Fruit fly (Drosophila melanogaster): ENCODE measurements around the gene CG9689.

Gene CG9689

dm6 chrX:9884221-9884620 lies 2.5 kb downstream of the CG9689 start, which contains the start of gene CG9691:
Gene CG9691 (plus strand): TSS chrX:9884442.
- no peak for TF ChIP-seq psq (optimal IDR thresholded peaks at IDR 0.05)
- no peak for TF ChIP-seq h (optimal IDR thresholded peaks at IDR 0.05)
- TF ChIP-seq insv (optimal IDR thresholded peaks at IDR 0.05), result no peak

dm6 chrX:9885363-9885762 lies 3.6 kb downstream of the CG9689 start:
- TF ChIP-seq h (optimal IDR thresholded peaks at IDR 0.05) (no peak), Sin3A (optimal IDR thresholded peaks at IDR 0.05) (no peak), psq (optimal IDR thresholded peaks at IDR 0.05) (no peak), ttk (optimal IDR thresholded peaks at IDR 0.05) (no peak), insv (optimal IDR thresholded peaks at IDR 0.05) (no peak), Myc (optimal IDR thresholded peaks at IDR 0.05) (no peak)

- TF ChIP-seq insv (optimal IDR thresholded peaks at IDR 0.05), result no peak
- no peak for TF ChIP-seq psq (optimal IDR thresholded peaks at IDR 0.05)
- no peak for TF ChIP-seq h (optimal IDR thresholded peaks at IDR 0.05)
- no peak for TF ChIP-seq Myc (optimal IDR thresholded peaks at IDR 0.05)
- no peak for TF ChIP-seq ttk (optimal IDR thresholded peaks at IDR 0.05)
- no peak for TF ChIP-seq Sin3A (optimal IDR thresholded peaks at IDR 0.05)
Observed at dm6 chrX:9889686-9890085, 7.9 kb downstream of the CG9689 start.

DNA sequence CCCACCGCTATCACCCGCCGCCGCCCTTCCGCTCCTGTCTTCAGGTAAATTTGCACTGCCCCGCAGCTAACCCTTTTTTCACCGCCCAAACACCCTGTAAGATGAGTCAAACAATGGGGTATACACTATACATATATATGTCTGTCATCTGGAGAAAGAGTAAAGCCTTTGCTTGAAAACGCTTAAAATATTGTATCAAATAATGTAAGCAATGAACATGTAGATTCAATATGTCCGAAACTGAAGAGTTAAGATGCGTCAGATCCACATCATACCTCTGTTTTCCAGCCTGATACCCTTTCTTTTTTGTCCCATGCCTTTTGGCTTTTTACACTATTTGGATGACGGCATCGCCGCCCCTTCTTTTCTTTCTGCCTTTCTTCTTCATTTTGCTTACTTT lies 11.1 kb downstream of the CG9689 start:
- no peak for TF ChIP-seq insv (optimal IDR thresholded peaks at IDR 0.05)
- TF ChIP-seq h (optimal IDR thresholded peaks at IDR 0.05), result no peak
- no peak for TF ChIP-seq ttk (optimal IDR thresholded peaks at IDR 0.05)
- no peak for TF ChIP-seq Sin3A (optimal IDR thresholded peaks at IDR 0.05)
- no peak for TF ChIP-seq psq (optimal IDR thresholded peaks at IDR 0.05)
- TF ChIP-seq Myc (optimal IDR thresholded peaks at IDR 0.05), result no peak

DNA sequence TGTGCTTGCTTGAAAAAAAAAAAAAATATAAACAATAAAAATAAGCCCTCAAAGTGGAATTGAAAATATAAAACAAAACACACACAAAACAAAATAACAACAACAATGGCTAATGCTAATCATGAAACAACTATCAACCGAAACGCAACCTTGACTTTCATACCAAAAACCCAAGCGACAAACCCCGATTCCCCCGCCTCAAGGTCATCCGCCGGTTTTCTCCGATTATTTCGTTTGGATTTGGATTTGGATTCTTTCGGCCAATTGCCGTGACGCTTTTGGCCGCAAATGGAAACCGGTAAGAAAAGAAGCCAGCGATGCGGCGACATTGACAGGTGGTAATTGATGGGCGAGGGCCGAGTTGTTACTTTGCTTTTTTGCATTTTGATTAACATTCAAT lies 15.8 kb downstream of the CG9689 start:
- no peak for TF ChIP-seq ttk (optimal IDR thresholded peaks at IDR 0.05)
- TF ChIP-seq Myc (optimal IDR thresholded peaks at IDR 0.05), result no peak
- TF ChIP-seq insv (optimal IDR thresholded peaks at IDR 0.05), result no peak
- no peak for TF ChIP-seq h (optimal IDR thresholded peaks at IDR 0.05)
- TF ChIP-seq psq (optimal IDR thresholded peaks at IDR 0.05), result no peak
- TF ChIP-seq Sin3A (optimal IDR thresholded peaks at IDR 0.05), result no peak

DNA sequence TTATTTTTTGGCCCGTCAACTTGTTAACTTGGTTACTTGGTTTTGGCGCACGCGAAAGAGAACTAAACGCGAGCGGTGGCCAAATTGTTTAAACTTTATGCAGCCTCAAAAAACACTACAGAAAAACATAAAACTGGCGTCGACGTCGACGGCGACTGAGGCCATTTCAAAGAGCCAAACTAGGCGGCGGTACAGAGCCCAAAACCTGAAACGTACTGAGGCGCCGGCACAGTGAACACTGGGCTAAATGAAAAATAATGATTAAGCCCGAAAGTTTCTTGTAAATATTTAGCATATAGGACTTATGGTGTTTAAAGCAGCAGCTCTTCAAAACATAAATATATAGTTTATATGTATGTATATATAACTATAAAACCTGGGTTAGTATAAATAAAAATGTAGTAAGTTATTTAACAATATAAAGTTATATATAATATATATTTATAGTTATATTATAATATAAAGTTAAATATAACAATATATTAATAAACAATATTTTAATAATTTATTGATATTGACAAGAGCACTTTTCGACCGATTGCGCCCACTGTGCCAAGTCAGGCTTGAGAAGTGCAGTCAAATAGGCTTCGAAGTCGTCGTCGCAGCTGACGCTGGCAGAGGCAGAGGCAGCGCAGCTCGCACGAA lies 17.9 kb downstream of the CG9689 start, which contains the start of gene CG15249:
Gene CG15249 (minus strand): TSS at position 51 of the 645 bp plus-strand sequence.
- TF ChIP-seq Myc (optimal IDR thresholded peaks at IDR 0.05), result no peak

DNA sequence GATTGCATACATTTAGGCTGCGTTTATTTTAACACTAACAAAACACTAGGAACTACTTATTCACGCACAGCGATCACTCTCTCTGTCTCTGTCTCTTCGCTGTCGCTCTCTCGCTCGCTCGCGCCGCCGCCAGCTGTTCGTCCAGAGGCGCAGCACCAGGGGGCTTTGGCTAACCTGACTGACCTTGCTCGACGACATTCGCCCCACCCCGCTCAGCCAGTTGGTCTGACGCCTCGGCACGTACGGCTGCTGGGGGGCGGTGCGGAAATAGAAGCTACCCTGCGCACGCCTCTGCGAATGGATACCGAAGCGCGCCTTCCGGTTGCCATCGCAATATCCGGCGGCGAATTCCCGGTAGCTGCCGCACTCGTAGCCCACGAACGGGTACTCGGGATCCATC lies 27.6 kb downstream of the CG9689 start:
- TF ChIP-seq psq (optimal IDR thresholded peaks at IDR 0.05), result no peak
- TF ChIP-seq h (optimal IDR thresholded peaks at IDR 0.05), result no peak
- TF ChIP-seq insv (optimal IDR thresholded peaks at IDR 0.05), result no peak

dm6 chrX:9911026-9911425 lies 29.3 kb downstream of the CG9689 start, which contains the start of gene CG1986:
Gene CG1986 (minus strand): TSS chrX:9911126.
- no peak for TF ChIP-seq psq (optimal IDR thresholded peaks at IDR 0.05)
- TF ChIP-seq h (optimal IDR thresholded peaks at IDR 0.05), result no peak
- TF ChIP-seq Sin3A (optimal IDR thresholded peaks at IDR 0.05), result no peak
- TF ChIP-seq ttk (optimal IDR thresholded peaks at IDR 0.05), result no peak
- TF ChIP-seq Myc (optimal IDR thresholded peaks at IDR 0.05), result no peak
- no peak for TF ChIP-seq insv (optimal IDR thresholded peaks at IDR 0.05)

DNA sequence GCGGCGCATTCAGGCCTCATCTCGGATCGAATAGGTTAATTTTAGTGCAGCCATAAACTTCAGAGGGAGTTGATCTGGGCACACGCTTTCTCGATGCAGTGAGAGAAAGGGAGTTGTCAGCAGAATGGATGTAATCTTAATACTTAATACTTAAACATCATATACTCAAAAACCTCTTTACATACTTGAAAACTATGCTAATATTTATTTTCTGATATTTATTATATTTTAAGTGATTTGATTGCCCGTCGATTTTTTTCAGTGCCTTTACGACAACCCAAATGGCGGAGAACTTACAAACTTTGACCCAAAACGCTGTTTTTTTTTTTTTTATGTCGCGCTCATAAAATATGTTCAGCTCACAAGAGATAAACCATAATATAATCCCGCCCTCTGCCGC lies 30.0 kb downstream of the CG9689 start:
- TF ChIP-seq Myc (optimal IDR thresholded peaks at IDR 0.05) (no peak), psq (optimal IDR thresholded peaks at IDR 0.05) (no peak), insv (optimal IDR thresholded peaks at IDR 0.05) (no peak), h (optimal IDR thresholded peaks at IDR 0.05) (no peak), Sin3A (optimal IDR thresholded peaks at IDR 0.05) (no peak), ttk (optimal IDR thresholded peaks at IDR 0.05) (no peak)

dm6 chrX:9930882-9931281 lies 49.1 kb downstream of the CG9689 start, which contains the start of gene Idgf4:
Gene Idgf4 (minus strand): TSS chrX:9930948.
- TF ChIP-seq ttk (optimal IDR thresholded peaks at IDR 0.05) (no peak), Myc (optimal IDR thresholded peaks at IDR 0.05) (no peak), Sin3A (optimal IDR thresholded peaks at IDR 0.05) (no peak), h (optimal IDR thresholded peaks at IDR 0.05) (no peak), psq (optimal IDR thresholded peaks at IDR 0.05) (no peak), insv (optimal IDR thresholded peaks at IDR 0.05) (no peak)

DNA sequence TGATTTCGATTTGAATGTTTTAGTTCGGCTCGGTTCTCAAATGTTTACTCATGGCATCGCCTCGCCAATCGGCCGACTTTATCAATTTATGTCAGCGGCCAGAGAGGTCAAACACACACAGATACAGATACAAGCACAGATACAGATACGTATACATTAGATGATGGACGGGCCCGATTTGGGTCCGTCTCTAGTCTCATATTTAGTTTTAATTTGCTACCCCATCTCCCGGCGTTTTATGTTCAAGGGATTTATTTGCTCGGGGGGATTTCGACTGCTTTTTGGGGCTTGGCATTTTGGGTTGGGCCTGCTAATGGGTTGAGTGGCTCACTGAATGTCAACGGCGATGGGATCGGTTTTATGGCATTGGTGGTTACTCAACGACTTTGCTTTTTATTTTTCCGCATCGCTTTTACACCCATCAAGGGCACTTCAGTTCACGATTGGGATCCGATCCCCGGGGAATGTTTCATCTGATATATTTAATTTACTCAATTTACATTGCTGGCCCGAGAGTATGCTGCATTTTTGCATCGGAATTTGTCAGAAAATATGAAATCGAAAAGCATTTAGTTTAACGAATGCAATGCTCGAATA lies 50.6 kb downstream of the CG9689 start:
- TF ChIP-seq h (optimal IDR thresholded peaks at IDR 0.05) (no peak), psq (optimal IDR thresholded peaks at IDR 0.05) (no peak), Sin3A (optimal IDR thresholded peaks at IDR 0.05) (no peak), Myc (optimal IDR thresholded peaks at IDR 0.05) (no peak), insv (optimal IDR thresholded peaks at IDR 0.05) (no peak), ttk (optimal IDR thresholded peaks at IDR 0.05) (no peak)
